Fruit fly (Drosophila melanogaster) whole organism, embryonic: ENCODE measurements around the gene arm.

ENCODE experiments used
- Awh ChIP-seq: fragments of 200-800 bp; sonication (Bioruptor generic); IDR thresholded peaks from 2 replicates; pipeline ENCODE4, ENCODE4 v1.3.6; 2022; ENCODE audit warnings: missing biosample characterization, missing genetic modification characterization
- CG1024 ChIP-seq: fragments of 200-800 bp; sonication (Bioruptor generic); IDR thresholded peaks from 2 replicates; pipeline ENCODE4 v1.3.6; 2022; ENCODE audit warnings: missing biosample characterization, missing genetic modification characterization
- CG10959 ChIP-seq: fragments of 200-800 bp; sonication (Bioruptor generic); IDR thresholded peaks from 2 replicates; pipeline ENCODE4 v1.3.6; 2022; ENCODE audit warnings: missing biosample characterization, missing genetic modification characterization
- CG13894 ChIP-seq: fragments of 200-800 bp; sonication (Bioruptor generic); optimal IDR thresholded peaks from 3 replicates; lab custom pipeline; 2018; ENCODE audit warnings: missing biosample characterization, mild to moderate bottlenecking, missing genetic modification characterization, moderate library complexity
- CG17385 ChIP-seq: fragments of 200-800 bp; sonication (Bioruptor generic); optimal IDR thresholded peaks from 3 replicates; lab custom pipeline; 2018; ENCODE audit warnings: missing biosample characterization, mild to moderate bottlenecking, missing genetic modification characterization
- CG4360 ChIP-seq: fragments of 200-800 bp; sonication (Bioruptor generic); IDR thresholded peaks from 2 replicates; pipeline ENCODE4 v1.3.6; 2022; ENCODE audit warnings: missing biosample characterization, missing genetic modification characterization
- CG8388 ChIP-seq: fragments of 200-800 bp; sonication (Bioruptor generic); optimal IDR thresholded peaks from 2 replicates; lab custom pipeline; 2019; ENCODE audit warnings: missing biosample characterization, mild to moderate bottlenecking, missing genetic modification characterization, moderate library complexity
- CG9609 ChIP-seq: fragments of 200-800 bp; sonication (Bioruptor generic); optimal IDR thresholded peaks from 3 replicates; lab custom pipeline; 2016; ENCODE audit warnings: missing biosample characterization, missing genetic modification characterization
- HLH54F ChIP-seq: fragments of 200-800 bp; sonication (Bioruptor generic); optimal IDR thresholded peaks from 3 replicates; lab custom pipeline; 2016; ENCODE audit warnings: missing biosample characterization, missing genetic modification characterization
- ato ChIP-seq: fragments of 200-800 bp; sonication (Bioruptor generic); IDR thresholded peaks from 2 replicates; pipeline ENCODE4 v1.3.6; 2022; ENCODE audit warnings: missing biosample characterization, missing genetic modification characterization; ENCODE audit not compliant: partially characterized antibody
- bbx ChIP-seq: fragments of 200-800 bp; sonication (Bioruptor generic); IDR thresholded peaks from 2 replicates; pipeline ENCODE4 v1.3.6; 2022; ENCODE audit warnings: missing biosample characterization, missing genetic modification characterization; ENCODE audit not compliant: partially characterized antibody
- fru ChIP-seq: fragments of >200 bp; optimal IDR thresholded peaks from 2 replicates; lab custom pipeline; 2017
- wdn ChIP-seq: fragments of 200-800 bp; sonication (Bioruptor generic); IDR thresholded peaks from 2 replicates; pipeline ENCODE4 v1.3.6; 2022; ENCODE audit warnings: missing biosample characterization, missing genetic modification characterization

dm6 chrX:1858867-1859266 lies 41.6 kb downstream of the arm start, which contains the start of gene Lamtor5:
- TF ChIP-seq ato (GFP tag; lab: Robert Waterston, UW) (no peak; the same call in 1 of the 2 replicates), CG9609 (GFP tag; lab: Kevin White, UChicago) (no peak), CG13894 (tag; lab: Kevin White, UChicago) (peak; percentile 43), bbx (0 out of 2 replicates have a peak, but pooled peaks have one; percentile 28), CG1024 (no peak), CG8388 (GFP tag; lab: Kevin White, UChicago) (peak; percentile 18), wdn (GFP tag; lab: Robert Waterston, UW) (no peak), CG10959 (GFP tag; lab: Robert Waterston, UW) (no peak), fru (lab: Kevin White, UChicago) (no peak), CG4360 (GFP tag; lab: Robert Waterston, UW) (no peak), CG17385 (peak; percentile 33), HLH54F (GFP tag; lab: Kevin White, UChicago) (peak; percentile 32), Awh (no peak)
